Worm (Caenorhabditis elegans): ENCODE data around the gene chpf-1.

DNA sequence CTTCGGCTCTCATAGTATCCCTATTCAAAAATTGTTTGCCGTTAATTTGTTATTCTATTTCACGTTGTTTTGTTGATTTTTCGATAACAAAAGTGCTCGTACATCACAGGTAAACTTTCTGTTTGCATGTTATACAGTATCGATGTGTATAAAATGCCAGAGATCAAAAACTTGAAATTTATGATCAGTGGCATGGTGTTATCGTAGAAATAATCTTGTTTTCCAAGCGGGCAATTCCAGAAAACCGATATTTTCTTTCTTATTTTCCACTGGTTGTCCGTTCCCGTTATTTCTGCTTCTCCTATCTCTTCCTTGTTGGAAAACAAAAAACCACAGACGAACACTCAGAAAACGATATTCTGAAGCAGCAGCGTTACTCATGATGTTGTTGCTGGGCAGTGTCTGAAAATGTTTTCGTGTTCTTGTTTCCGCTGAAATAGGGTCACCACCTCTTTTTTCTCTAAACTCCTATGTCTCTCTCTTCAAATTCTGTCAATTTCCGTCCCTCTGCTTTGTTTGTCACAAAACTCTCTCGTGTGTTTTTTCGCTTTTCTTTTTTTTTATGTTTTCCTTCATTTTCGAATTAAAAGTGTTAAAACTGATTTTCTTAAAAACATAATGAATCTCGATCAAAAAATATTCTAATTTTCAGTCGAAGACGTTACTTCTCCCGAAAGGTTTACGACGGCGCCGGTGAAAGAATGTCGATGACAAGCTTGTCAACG, 45.1 kb upstream of the chpf-1 start, which contains the start of gene akt-1:
- TF ChIP-seq W03F9.2 (tag; optimal IDR thresholded peaks at IDR 0.05), result no peak
- TF ChIP-seq dao-5 (tag; optimal IDR thresholded peaks at IDR 0.05), result no peak
- TF ChIP-seq him-1 (tag; optimal IDR thresholded peaks at IDR 0.05), result no peak
